ENCODE assay signal across 1 fruit fly cellular context in the genomic region with DNA sequence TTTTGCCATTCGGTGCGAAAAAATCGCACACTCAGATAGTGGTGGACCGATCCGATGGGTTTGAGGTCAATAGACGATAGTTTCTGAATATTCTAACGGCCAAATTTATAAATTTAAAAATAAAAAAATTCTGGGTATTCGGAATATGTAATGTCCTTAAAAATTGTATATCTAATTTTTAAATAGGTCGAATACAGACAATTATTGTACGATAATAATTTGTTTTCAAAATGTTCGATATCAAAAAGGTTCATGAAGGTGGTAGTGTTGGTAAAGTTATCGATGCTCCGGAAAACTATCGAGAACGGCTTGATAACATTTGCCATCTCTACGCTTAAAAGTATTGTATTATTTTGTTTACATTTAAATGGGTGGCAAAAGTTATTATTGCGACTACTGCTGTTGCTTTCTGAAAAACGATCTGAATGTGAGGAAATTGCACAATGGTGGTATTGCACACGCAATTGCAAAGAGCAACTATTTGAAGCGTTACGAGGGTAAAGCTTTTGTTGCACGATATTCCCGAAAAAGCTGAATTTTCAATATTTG.
TF ChIP-seq lines count a peak whose summit lies in the region.

A gene (plus strand): TSS at position 315 of the 549 bp plus-strand sequence.
A gene (minus strand): TSS at position 499 of the 549 bp plus-strand sequence.

TF ChIP-seq in whole organism, embryonic, 481 proteins besides CTCF, POLR2A, EP300 and RAD21 (continued from another document and continues in another):
- TF ChIP-seq org-1 (GFP tag; optimal IDR thresholded peaks at IDR 0.05; lab: Kevin White, UChicago) (no peak), CG1792 (GFP tag; optimal IDR thresholded peaks at IDR 0.05; lab: Kevin White, UChicago) (peak; percentile 39), CG18476 (GFP tag; optimal IDR thresholded peaks at IDR 0.05; lab: Kevin White, UChicago) (peak; percentile 69), az2 (GFP tag; optimal IDR thresholded peaks at IDR 0.05; lab: Kevin White, UChicago) (peak; percentile 65), CG30020 (tag; optimal IDR thresholded peaks at IDR 0.05; lab: Kevin White, UChicago) (peak; percentile 68), ttk (GFP tag; IDR thresholded peaks at IDR 0.05; lab: Robert Waterston, UW) (no peak), CG1832 (GFP tag; optimal IDR thresholded peaks at IDR 0.05; lab: Kevin White, UChicago) (no peak), CG7745 (tag; optimal IDR thresholded peaks at IDR 0.05; lab: Kevin White, UChicago) (no peak), CG31441 (GFP tag; IDR thresholded peaks at IDR 0.05; lab: Robert Waterston, UW) (no peak; the same call in 1 of the 2 replicates), Sox102F (GFP tag; optimal IDR thresholded peaks at IDR 0.05; lab: Kevin White, UChicago) (no peak), CG16863 (GFP tag; optimal IDR thresholded peaks at IDR 0.05; lab: Kevin White, UChicago) (peak; percentile 63), CG11247 (GFP tag; IDR thresholded peaks at IDR 0.05; lab: Robert Waterston, UW) (no peak), dan (GFP tag; IDR thresholded peaks at IDR 0.05; lab: Robert Waterston, UW) (no peak), E2f1 (GFP tag; IDR thresholded peaks at IDR 0.05; lab: Robert Waterston, UW) (no peak), Hmx (GFP tag; optimal IDR thresholded peaks at IDR 0.05; lab: Kevin White, UChicago) (peak; percentile 46), grau (tag; optimal IDR thresholded peaks at IDR 0.05; lab: Kevin White, UChicago) (peak; percentile 76), Atf6 (GFP tag; IDR thresholded peaks at IDR 0.05; lab: Robert Waterston, UW) (peak; percentile 60; the same call in 1 of the 2 replicates), knrl (GFP tag; IDR thresholded peaks at IDR 0.05; lab: Robert Waterston, UW; ENCODE audit: partially characterized antibody) (peak; percentile 95), onecut (GFP tag; IDR thresholded peaks at IDR 0.05; lab: Robert Waterston, UW) (no peak; the same call in 1 of the 2 replicates), CG34376 (GFP tag; optimal IDR thresholded peaks at IDR 0.05; lab: Kevin White, UChicago) (peak; percentile 77), Taf1 (GFP tag; IDR thresholded peaks at IDR 0.05; lab: Robert Waterston, UW) (peak; percentile 39; the same call in 1 of the 2 replicates), CG16779 (GFP tag; IDR thresholded peaks at IDR 0.05; lab: Robert Waterston, UW) (no peak), Dip3 (GFP tag; optimal IDR thresholded peaks at IDR 0.05; lab: Kevin White, UChicago) (peak; percentile 78), cato (GFP tag; optimal IDR thresholded peaks at IDR 0.05; lab: Kevin White, UChicago; ENCODE audit: borderline replicate concordance) (peak; percentile 52), CG12769 (tag; optimal IDR thresholded peaks at IDR 0.05; lab: Kevin White, UChicago) (no peak), CG11504 (tag; optimal IDR thresholded peaks at IDR 0.05; lab: Kevin White, UChicago) (no peak), CG9215 (GFP tag; IDR thresholded peaks at IDR 0.05; lab: Robert Waterston, UW) (peak; percentile 78), ro (GFP tag; IDR thresholded peaks at IDR 0.05; lab: Robert Waterston, UW) (no peak), CG13123 (GFP tag; optimal IDR thresholded peaks at IDR 0.05; lab: Kevin White, UChicago) (peak; percentile 47), lov (optimal IDR thresholded peaks at IDR 0.05; lab: Kevin White, UChicago) (no peak), lov (GFP tag; IDR thresholded peaks at IDR 0.05; lab: Robert Waterston, UW) (no peak), pnt (GFP tag; optimal IDR thresholded peaks at IDR 0.05; lab: Kevin White, UChicago) (peak; percentile 33), CG8359 (GFP tag; optimal IDR thresholded peaks at IDR 0.05; lab: Kevin White, UChicago; ENCODE audit: borderline replicate concordance) (no peak), crc (GFP tag; optimal IDR thresholded peaks at IDR 0.05; lab: Kevin White, UChicago) (peak; percentile 32), CG15479 (GFP tag; optimal IDR thresholded peaks at IDR 0.05; lab: Kevin White, UChicago) (no peak), Hr3 (GFP tag; optimal IDR thresholded peaks at IDR 0.05; lab: Kevin White, UChicago) (peak; percentile 86), CG14965 (GFP tag; optimal IDR thresholded peaks at IDR 0.05; lab: Kevin White, UChicago; ENCODE audit: borderline replicate concordance) (no peak), CG6175 (GFP tag; IDR thresholded peaks at IDR 0.05; lab: Robert Waterston, UW) (no peak), CG9932 (GFP tag; IDR thresholded peaks at IDR 0.05; lab: Robert Waterston, UW) (peak; percentile 89), salm (tag; optimal IDR thresholded peaks at IDR 0.05; lab: Kevin White, UChicago) (no peak), CG8089 (GFP tag; optimal IDR thresholded peaks at IDR 0.05; lab: Kevin White, UChicago) (no peak), CG2116 (GFP tag; optimal IDR thresholded peaks at IDR 0.05; lab: Kevin White, UChicago) (peak; percentile 74), BEAF-32 (GFP tag; optimal IDR thresholded peaks at IDR 0.05; lab: Kevin White, UChicago) (peak; percentile 97), CG7556 (GFP tag; optimal IDR thresholded peaks at IDR 0.05; lab: Kevin White, UChicago) (peak; percentile 48), Bteb2 (GFP tag; optimal IDR thresholded peaks at IDR 0.05; lab: Kevin White, UChicago) (peak; percentile 56), tio (GFP tag; optimal IDR thresholded peaks at IDR 0.05; lab: Kevin White, UChicago) (no peak), CG2875 (GFP tag; optimal IDR thresholded peaks at IDR 0.05; lab: Kevin White, UChicago) (no peak), CG18011 (GFP tag; optimal IDR thresholded peaks at IDR 0.05; lab: Kevin White, UChicago) (peak; percentile 53), CkIIα-i1 (GFP tag; IDR thresholded peaks at IDR 0.05; lab: Robert Waterston, UW) (no peak), sug (tag; optimal IDR thresholded peaks at IDR 0.05; lab: Kevin White, UChicago) (peak; percentile 87), CG1647 (GFP tag; optimal IDR thresholded peaks at IDR 0.05; lab: Kevin White, UChicago) (peak; percentile 69), dimm (GFP tag; IDR thresholded peaks at IDR 0.05; lab: Robert Waterston, UW) (no peak), CG15696 (tag; optimal IDR thresholded peaks at IDR 0.05; lab: Kevin White, UChicago) (peak; percentile 69), lmd (GFP tag; IDR thresholded peaks at IDR 0.05; lab: Robert Waterston, UW) (peak; percentile 43; the same call in 1 of the 2 replicates), vnd (GFP tag; IDR thresholded peaks at IDR 0.05; lab: Robert Waterston, UW; ENCODE audit: partially characterized antibody) (peak; percentile 91), Nf-YB (GFP tag; optimal IDR thresholded peaks at IDR 0.05; lab: Kevin White, UChicago) (peak; percentile 29), H2.0 (GFP tag; IDR thresholded peaks at IDR 0.05; lab: Robert Waterston, UW) (peak; percentile 48), jing (GFP tag; optimal IDR thresholded peaks at IDR 0.05; lab: Kevin White, UChicago) (no peak), Atf3 (GFP tag; optimal IDR thresholded peaks at IDR 0.05; lab: Kevin White, UChicago) (peak; percentile 54), danr (GFP tag; IDR thresholded peaks at IDR 0.05; lab: Robert Waterston, UW) (peak; percentile 26; the same call in 1 of the 2 replicates), CG17829 (tag; optimal IDR thresholded peaks at IDR 0.05; lab: Kevin White, UChicago) (peak; percentile 80), CG7839 (tag; optimal IDR thresholded peaks at IDR 0.05; lab: Kevin White, UChicago) (no peak), inv (GFP tag; IDR thresholded peaks at IDR 0.05; lab: Robert Waterston, UW; ENCODE audit: partially characterized antibody) (peak; percentile 91), odd (GFP tag; optimal IDR thresholded peaks at IDR 0.05; lab: Kevin White, UChicago) (no peak), CG2199 (GFP tag; IDR thresholded peaks at IDR 0.05; lab: Robert Waterston, UW) (no peak), ind (GFP tag; optimal IDR thresholded peaks at IDR 0.05; lab: Kevin White, UChicago) (peak; percentile 75), nerfin-1 (tag; optimal IDR thresholded peaks at IDR 0.05; lab: Kevin White, UChicago) (peak; percentile 64), CG18619 (GFP tag; optimal IDR thresholded peaks at IDR 0.05; lab: Kevin White, UChicago) (peak; percentile 66), CG17802 (tag; optimal IDR thresholded peaks at IDR 0.05; lab: Kevin White, UChicago) (no peak), MBD-R2 (GFP tag; IDR thresholded peaks at IDR 0.05; lab: Robert Waterston, UW) (peak; percentile 78), fd102C (GFP tag; optimal IDR thresholded peaks at IDR 0.05; lab: Kevin White, UChicago) (no peak), ase (GFP tag; IDR thresholded peaks at IDR 0.05; lab: Robert Waterston, UW) (no peak), CG1529 (GFP tag; optimal IDR thresholded peaks at IDR 0.05; lab: Kevin White, UChicago) (no peak), Hsf (GFP tag; optimal IDR thresholded peaks at IDR 0.05; lab: Kevin White, UChicago) (peak; percentile 74), CG4617 (GFP tag; optimal IDR thresholded peaks at IDR 0.05; lab: Kevin White, UChicago; ENCODE audit: borderline replicate concordance) (peak; percentile 68), Dref (GFP tag; IDR thresholded peaks at IDR 0.05; lab: Robert Waterston, UW) (peak; percentile 66), Chrac-16 (GFP tag; optimal IDR thresholded peaks at IDR 0.05; lab: Kevin White, UChicago) (peak; percentile 64), CG32772 (GFP tag; IDR thresholded peaks at IDR 0.05; lab: Robert Waterston, UW) (no peak), CG18599 (GFP tag; optimal IDR thresholded peaks at IDR 0.05; lab: Kevin White, UChicago) (peak; percentile 60), CG7786 (GFP tag; optimal IDR thresholded peaks at IDR 0.05; lab: Kevin White, UChicago) (peak; percentile 67), CG6689 (GFP tag; IDR thresholded peaks at IDR 0.05; lab: Robert Waterston, UW) (0 out of 2 replicates have a peak, but pooled peaks have one; percentile 37), CG4424 (GFP tag; optimal IDR thresholded peaks at IDR 0.05; lab: Kevin White, UChicago) (peak; percentile 77), ranshi (GFP tag; IDR thresholded peaks at IDR 0.05; lab: Robert Waterston, UW) (no peak), Blimp-1 (GFP tag; optimal IDR thresholded peaks at IDR 0.05; lab: Kevin White, UChicago) (no peak), Awh (GFP tag; IDR thresholded peaks at IDR 0.05; lab: Robert Waterston, UW) (peak; percentile 42; the same call in 1 of the 2 replicates), CG8290 (GFP tag; optimal IDR thresholded peaks at IDR 0.05; lab: Kevin White, UChicago) (no peak), CG8290 (tag; optimal IDR thresholded peaks at IDR 0.05; lab: Kevin White, UChicago) (peak in 1 of 2 experiments; percentile 19), Scr (GFP tag; IDR thresholded peaks at IDR 0.05; lab: Robert Waterston, UW; ENCODE audit: partially characterized antibody) (peak; percentile 96), CG2120 (GFP tag; optimal IDR thresholded peaks at IDR 0.05; lab: Kevin White, UChicago) (peak; percentile 87), pum (GFP tag; optimal IDR thresholded peaks at IDR 0.05; lab: Kevin White, UChicago) (peak; percentile 74), CG6272 (GFP tag; IDR thresholded peaks at IDR 0.05; lab: Robert Waterston, UW) (peak; percentile 70), pfk (GFP tag; optimal IDR thresholded peaks at IDR 0.05; lab: Kevin White, UChicago) (no peak), CG16815 (GFP tag; optimal IDR thresholded peaks at IDR 0.05; lab: Kevin White, UChicago) (peak; percentile 48), hkb (optimal IDR thresholded peaks at IDR 0.05; lab: Kevin White, UChicago) (no peak), hkb (GFP tag; IDR thresholded peaks at IDR 0.05; lab: Robert Waterston, UW) (peak; percentile 59; the same call in 1 of the 2 replicates), stc (GFP tag; IDR thresholded peaks at IDR 0.05; lab: Robert Waterston, UW) (0 out of 2 replicates have a peak, but pooled peaks have one; percentile 7), B-H1 (GFP tag; IDR thresholded peaks at IDR 0.05; lab: Robert Waterston, UW) (no peak; the same call in 2 of the 3 replicates), CG17359 (tag; optimal IDR thresholded peaks at IDR 0.05; lab: Kevin White, UChicago) (peak; percentile 40), maf-S (GFP tag; optimal IDR thresholded peaks at IDR 0.05; lab: Kevin White, UChicago) (peak; percentile 19), shn (GFP tag; optimal IDR thresholded peaks at IDR 0.05; lab: Kevin White, UChicago) (peak; percentile 59), Dll (GFP tag; IDR thresholded peaks at IDR 0.05; lab: Robert Waterston, UW; ENCODE audit: partially characterized antibody) (peak; percentile 96), GATAe (GFP tag; conservative IDR thresholded peaks at IDR 0.05; lab: Robert Waterston, UW) (peak; percentile 27; the same call in 1 of the 2 replicates), Neu2 (GFP tag; optimal IDR thresholded peaks at IDR 0.05; lab: Kevin White, UChicago; ENCODE audit: borderline replicate concordance) (no peak), Mad (GFP tag; optimal IDR thresholded peaks at IDR 0.05; lab: Kevin White, UChicago) (peak; percentile 70), stwl (tag; optimal IDR thresholded peaks at IDR 0.05; lab: Kevin White, UChicago) (peak; percentile 74), nmo (GFP tag; optimal IDR thresholded peaks at IDR 0.05; lab: Kevin White, UChicago) (peak; percentile 85), CG10979 (tag; optimal IDR thresholded peaks at IDR 0.05; lab: Kevin White, UChicago) (peak; percentile 54), slou (GFP tag; optimal IDR thresholded peaks at IDR 0.05; lab: Kevin White, UChicago) (peak; percentile 68), sima (GFP tag; optimal IDR thresholded peaks at IDR 0.05; lab: Kevin White, UChicago) (no peak), Deaf1 (tag; optimal IDR thresholded peaks at IDR 0.05; lab: Kevin White, UChicago) (peak; percentile 41), Hey (tag; optimal IDR thresholded peaks at IDR 0.05; lab: Kevin White, UChicago) (no peak), scrt (GFP tag; optimal IDR thresholded peaks at IDR 0.05; lab: Kevin White, UChicago) (no peak), HLH4C (GFP tag; IDR thresholded peaks at IDR 0.05; lab: Robert Waterston, UW; ENCODE audit: partially characterized antibody) (peak; percentile 79), CG2678 (tag; optimal IDR thresholded peaks at IDR 0.05; lab: Kevin White, UChicago) (no peak), Fer2 (tag; optimal IDR thresholded peaks at IDR 0.05; lab: Kevin White, UChicago) (peak; percentile 66), Eip74EF (GFP tag; optimal IDR thresholded peaks at IDR 0.05; lab: Kevin White, UChicago) (no peak), sens (GFP tag; lab: Kevin White, UChicago) (peak; percentile 92), mirr (GFP tag; optimal IDR thresholded peaks at IDR 0.05; lab: Kevin White, UChicago) (no peak), cwo (GFP tag; optimal IDR thresholded peaks at IDR 0.05; lab: Kevin White, UChicago) (peak; percentile 6), CG13296 (GFP tag; optimal IDR thresholded peaks at IDR 0.05; lab: Kevin White, UChicago) (peak; percentile 49), CG17568 (GFP tag; optimal IDR thresholded peaks at IDR 0.05; lab: Kevin White, UChicago) (no peak), CG32532 (GFP tag; IDR thresholded peaks at IDR 0.05; lab: Robert Waterston, UW) (peak; percentile 60), sens-2 (GFP tag; IDR thresholded peaks at IDR 0.05; lab: Robert Waterston, UW) (no peak)
